Worm (Caenorhabditis elegans): ENCODE measurements around the gene F59A6.10.

ce11 chrII:4985961-4986503 lies 17.7 kb upstream of the F59A6.10 start:
- no peak for TF ChIP-seq him-1 (tag; optimal IDR thresholded peaks at IDR 0.05)
- no peak for TF ChIP-seq W03F9.2 (tag; optimal IDR thresholded peaks at IDR 0.05)
